Fruit fly (Drosophila melanogaster): ENCODE results near the gene RpL3.

RpL3 gene

DNA sequence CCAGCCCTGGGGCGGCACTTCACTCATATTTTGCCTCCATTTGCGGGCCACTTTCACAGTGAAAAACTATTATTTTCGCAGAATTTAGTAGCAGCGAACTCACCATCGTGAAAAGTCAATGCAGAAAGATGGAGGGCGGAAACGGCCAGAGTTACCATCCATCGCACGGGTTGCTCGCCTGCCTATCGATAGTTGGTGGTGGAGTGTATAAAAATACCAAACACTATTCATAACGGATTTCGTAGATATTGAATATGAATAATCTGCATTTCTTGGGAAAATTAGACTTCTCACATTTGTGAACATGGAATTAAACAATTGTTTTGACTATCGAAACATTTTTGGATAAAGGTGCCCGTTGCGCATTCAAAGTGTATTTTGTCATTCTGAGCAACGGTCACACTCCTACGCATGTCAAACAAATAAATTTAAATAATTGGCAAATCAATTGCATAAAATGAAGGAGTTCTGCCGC, 5.5 kb upstream of the RpL3 start, which contains the start of the genes RpS25 and CG4820 (continued):
- TF ChIP-seq CG2116 (GFP tag; optimal IDR thresholded peaks at IDR 0.05): peak; percentile 95
- TF ChIP-seq CG4404 (GFP tag; IDR thresholded peaks at IDR 0.05): peak; percentile 35; the same call in 1 of the 2 replicates
- TF ChIP-seq seq (GFP tag; IDR thresholded peaks at IDR 0.05): peak; percentile 77; the same call in 1 of the 2 replicates
- peak; percentile 82 for TF ChIP-seq CG11085 (GFP tag; IDR thresholded peaks at IDR 0.05)
- peak in 1 of 2 experiments; percentile 66 for TF ChIP-seq crp (GFP tag; optimal IDR thresholded peaks at IDR 0.05)
- TF ChIP-seq Pdp1 (GFP tag; optimal IDR thresholded peaks at IDR 0.05): peak; percentile 86 to 91
- TF ChIP-seq Dref (GFP tag; IDR thresholded peaks at IDR 0.05): peak; percentile 78
- peak; percentile 93 for TF ChIP-seq onecut (GFP tag; IDR thresholded peaks at IDR 0.05)
- peak; percentile 86 for TF ChIP-seq Doc3 (GFP tag; IDR thresholded peaks at IDR 0.05; ENCODE audit: partially characterized antibody)
- peak; percentile 55 for TF ChIP-seq Tbp (GFP tag; optimal IDR thresholded peaks at IDR 0.05)
- TF ChIP-seq Asciz (GFP tag; optimal IDR thresholded peaks at IDR 0.05): peak; percentile 89
- peak; percentile 78 for TF ChIP-seq CG2120 (GFP tag; optimal IDR thresholded peaks at IDR 0.05)
- TF ChIP-seq CG15514 (GFP tag; optimal IDR thresholded peaks at IDR 0.05): peak; percentile 93
- TF ChIP-seq CG9932 (GFP tag; IDR thresholded peaks at IDR 0.05): peak; percentile 74
- peak; percentile 75 for TF ChIP-seq psq (GFP tag; optimal IDR thresholded peaks at IDR 0.05)
- peak; percentile 86 for TF ChIP-seq Bdp1 (GFP tag; optimal IDR thresholded peaks at IDR 0.05)
- TF ChIP-seq CG34422 (GFP tag; IDR thresholded peaks at IDR 0.05): peak; percentile 90
- TF ChIP-seq CG10366 (GFP tag; IDR thresholded peaks at IDR 0.05): peak; percentile 76
- TF ChIP-seq NFAT (GFP tag; IDR thresholded peaks at IDR 0.05): peak; percentile 89
- TF ChIP-seq sob (GFP tag; IDR thresholded peaks at IDR 0.05): peak; percentile 91
- peak; percentile 86 for TF ChIP-seq luna (GFP tag; optimal IDR thresholded peaks at IDR 0.05)
- TF ChIP-seq CG13296 (GFP tag; optimal IDR thresholded peaks at IDR 0.05): peak; percentile 95
- TF ChIP-seq MTF-1 (GFP tag; optimal IDR thresholded peaks at IDR 0.05; ENCODE audit: borderline replicate concordance): peak; percentile 96
- peak; percentile 97 for TF ChIP-seq gfzf (GFP tag; optimal IDR thresholded peaks at IDR 0.05)
- peak; percentile 79 for TF ChIP-seq CG14014 (GFP tag; IDR thresholded peaks at IDR 0.05)
- peak; percentile 92 for TF ChIP-seq disco-r (GFP tag; optimal IDR thresholded peaks at IDR 0.05)
- peak; percentile 97 for TF ChIP-seq CrebB (tag; optimal IDR thresholded peaks at IDR 0.05)
- TF ChIP-seq ap (GFP tag; IDR thresholded peaks at IDR 0.05): peak; percentile 71
- peak; percentile 79 for TF ChIP-seq CG3995 (GFP tag; optimal IDR thresholded peaks at IDR 0.05)
- peak; percentile 89 for TF ChIP-seq CG31441 (GFP tag; IDR thresholded peaks at IDR 0.05)
- TF ChIP-seq CG34376 (GFP tag; optimal IDR thresholded peaks at IDR 0.05): peak; percentile 99
- peak in 1 of 2 experiments; percentile 27 for TF ChIP-seq Hr78 (GFP tag; optimal IDR thresholded peaks at IDR 0.05)
- TF ChIP-seq sens-2 (GFP tag; IDR thresholded peaks at IDR 0.05): peak; percentile 89
- peak; percentile 86 for TF ChIP-seq CG17359 (tag; optimal IDR thresholded peaks at IDR 0.05)
- peak; percentile 85 for TF ChIP-seq dmrt11E (tag; optimal IDR thresholded peaks at IDR 0.05)
- peak; percentile 78 for TF ChIP-seq pum (GFP tag; optimal IDR thresholded peaks at IDR 0.05)
- TF ChIP-seq CG11560 (tag; IDR thresholded peaks at IDR 0.05): peak; percentile 54; the same call in 2 of the 3 replicates
- TF ChIP-seq CG3163 (GFP tag; optimal IDR thresholded peaks at IDR 0.05): peak; percentile 82
- TF ChIP-seq Awh (GFP tag; IDR thresholded peaks at IDR 0.05): peak; percentile 78
- peak; percentile 77 for TF ChIP-seq tap (tag; optimal IDR thresholded peaks at IDR 0.05)
- peak; percentile 89 for TF ChIP-seq amos (GFP tag; IDR thresholded peaks at IDR 0.05; ENCODE audit: partially characterized antibody)
- TF ChIP-seq CG9437 (GFP tag; optimal IDR thresholded peaks at IDR 0.05): peak; percentile 82
- TF ChIP-seq Optix (GFP tag; IDR thresholded peaks at IDR 0.05): peak; percentile 81
- TF ChIP-seq sd (tag; optimal IDR thresholded peaks at IDR 0.05): peak; percentile 57
- peak; percentile 77 for TF ChIP-seq CG6272 (GFP tag; IDR thresholded peaks at IDR 0.05)
- TF ChIP-seq ab (GFP tag; optimal IDR thresholded peaks at IDR 0.05): no peak
- peak; percentile 90 for TF ChIP-seq slp2 (GFP tag; optimal IDR thresholded peaks at IDR 0.05)
- peak; percentile 90 for TF ChIP-seq CG10654 (GFP tag; optimal IDR thresholded peaks at IDR 0.05)
- TF ChIP-seq CG8944 (GFP tag; optimal IDR thresholded peaks at IDR 0.05): peak; percentile 80
- peak; percentile 94 for TF ChIP-seq Camta (GFP tag; optimal IDR thresholded peaks at IDR 0.05)
